Worm (Caenorhabditis elegans): ENCODE data around the gene C24A8.6.
A peak's percentile ranks its signal among the peaks of the same experiment; 100 is the strongest.

Gene C24A8.6

ce11 chrX:4297452-4297851 is 34.8 kb downstream of the C24A8.6 start, which contains the start of gene paf-2:
Gene paf-2, minus strand, starts transcription at chrX:4297741.
- TF ChIP-seq nhr-2 (tag; optimal IDR thresholded peaks at IDR 0.05) = no peak
- TF ChIP-seq sem-2 (GFP tag; optimal IDR thresholded peaks at IDR 0.05) = no peak
- TF ChIP-seq unc-39 (tag; optimal IDR thresholded peaks at IDR 0.05) = no peak
- no peak for TF ChIP-seq sptf-1 (tag; optimal IDR thresholded peaks at IDR 0.05)
- no peak for TF ChIP-seq ceh-83 (GFP tag; optimal IDR thresholded peaks at IDR 0.05)
- no peak for TF ChIP-seq snpc-4 (tag; optimal IDR thresholded peaks at IDR 0.05)
- TF ChIP-seq bed-3 (GFP tag; optimal IDR thresholded peaks at IDR 0.05) = no peak
- no peak for TF ChIP-seq nhr-76 (tag; optimal IDR thresholded peaks at IDR 0.05)
- TF ChIP-seq ceh-43 (GFP tag; optimal IDR thresholded peaks at IDR 0.05) = no peak
- no peak for TF ChIP-seq ceh-39 (tag; optimal IDR thresholded peaks at IDR 0.05)
- TF ChIP-seq unc-62 (GFP tag; optimal IDR thresholded peaks at IDR 0.05) = no peak
- no peak for TF ChIP-seq ham-2 (GFP tag; optimal IDR thresholded peaks at IDR 0.05)
- TF ChIP-seq mls-2 (tag; optimal IDR thresholded peaks at IDR 0.05) = no peak
- TF ChIP-seq lin-13 (tag; optimal IDR thresholded peaks at IDR 0.05) = no peak
- no peak for TF ChIP-seq M03D4.4 (tag; optimal IDR thresholded peaks at IDR 0.05)
- TF ChIP-seq hlh-1 (tag; optimal IDR thresholded peaks at IDR 0.05) = no peak
- no peak for TF ChIP-seq drap-1 (GFP tag; optimal IDR thresholded peaks at IDR 0.05)
- TF ChIP-seq tbx-8 (GFP tag; optimal IDR thresholded peaks at IDR 0.05) = no peak
- TF ChIP-seq unc-120 (tag; optimal IDR thresholded peaks at IDR 0.05; ENCODE audit: poor library complexity, severe bottlenecking) = no peak
- no peak for TF ChIP-seq mep-1 (tag; optimal IDR thresholded peaks at IDR 0.05)

- TF ChIP-seq pha-4 (tag; optimal IDR thresholded peaks at IDR 0.05) (no peak), M03D4.4 (tag; optimal IDR thresholded peaks at IDR 0.05) (no peak), blmp-1 (tag; optimal IDR thresholded peaks at IDR 0.05) (no peak), nhr-237 (tag; optimal IDR thresholded peaks at IDR 0.05) (no peak), sem-2 (GFP tag; optimal IDR thresholded peaks at IDR 0.05) (no peak), hlh-1 (tag; optimal IDR thresholded peaks at IDR 0.05) (no peak), nhr-12 (tag; optimal IDR thresholded peaks at IDR 0.05) (no peak), mab-5 (tag; optimal IDR thresholded peaks at IDR 0.05) (no peak)
These were observed 36.3 kb downstream of the C24A8.6 start for ce11 chrX:4295917-4296316.

- TF ChIP-seq hlh-1 (tag; optimal IDR thresholded peaks at IDR 0.05) = peak; percentile 63
- TF ChIP-seq cnd-1 (tag; optimal IDR thresholded peaks at IDR 0.05) = no peak
- TF ChIP-seq ceh-83 (GFP tag; optimal IDR thresholded peaks at IDR 0.05) = peak; percentile 37
These were observed 37.2 kb downstream of the C24A8.6 start for ce11 chrX:4294957-4295356.

ce11 chrX:4289805-4290204 is 42.4 kb downstream of the C24A8.6 start:
- TF ChIP-seq zip-8 (tag; optimal IDR thresholded peaks at IDR 0.05) (no peak), elt-3 (tag; optimal IDR thresholded peaks at IDR 0.05) (no peak), lin-32 (GFP tag; optimal IDR thresholded peaks at IDR 0.05) (no peak), ceh-83 (GFP tag; optimal IDR thresholded peaks at IDR 0.05) (no peak), elt-1 (tag; optimal IDR thresholded peaks at IDR 0.05; ENCODE audit: borderline replicate concordance, insufficient read depth) (no peak)

- TF ChIP-seq ham-2 (GFP tag; optimal IDR thresholded peaks at IDR 0.05) (no peak), nhr-28 (tag; optimal IDR thresholded peaks at IDR 0.05) (no peak), ces-1 (GFP tag; optimal IDR thresholded peaks at IDR 0.05) (peak; percentile 34)
These were observed 46.5 kb downstream of the C24A8.6 start, which contains the start of gene cka-2 for ce11 chrX:4285669-4286174. Gene cka-2, plus strand, starts transcription at chrX:4286124.

- TF ChIP-seq cnd-1 (tag; optimal IDR thresholded peaks at IDR 0.05) = no peak
- TF ChIP-seq ceh-43 (GFP tag; optimal IDR thresholded peaks at IDR 0.05) = no peak
- TF ChIP-seq nhr-28 (tag; optimal IDR thresholded peaks at IDR 0.05) = no peak
- no peak for TF ChIP-seq elt-1 (tag; optimal IDR thresholded peaks at IDR 0.05; ENCODE audit: borderline replicate concordance, insufficient read depth)
- TF ChIP-seq nhr-237 (tag; optimal IDR thresholded peaks at IDR 0.05) = no peak
- TF ChIP-seq zip-8 (tag; optimal IDR thresholded peaks at IDR 0.05) = no peak
- no peak for TF ChIP-seq unc-62 (GFP tag; optimal IDR thresholded peaks at IDR 0.05)
- no peak for TF ChIP-seq unc-120 (tag; optimal IDR thresholded peaks at IDR 0.05; ENCODE audit: poor library complexity, severe bottlenecking)
- no peak for TF ChIP-seq lin-13 (tag; optimal IDR thresholded peaks at IDR 0.05)
- no peak for TF ChIP-seq mls-2 (tag; optimal IDR thresholded peaks at IDR 0.05)
- no peak for TF ChIP-seq lin-32 (GFP tag; optimal IDR thresholded peaks at IDR 0.05)
- TF ChIP-seq ces-1 (GFP tag; optimal IDR thresholded peaks at IDR 0.05) = no peak
- TF ChIP-seq unc-39 (tag; optimal IDR thresholded peaks at IDR 0.05) = no peak
- no peak for TF ChIP-seq ham-2 (GFP tag; optimal IDR thresholded peaks at IDR 0.05)
- no peak for TF ChIP-seq nhr-2 (tag; optimal IDR thresholded peaks at IDR 0.05)
- no peak for TF ChIP-seq tbx-8 (GFP tag; optimal IDR thresholded peaks at IDR 0.05)
- no peak for TF ChIP-seq pha-4 (tag; optimal IDR thresholded peaks at IDR 0.05)
- no peak for TF ChIP-seq mep-1 (tag; optimal IDR thresholded peaks at IDR 0.05)
These were observed 47.7 kb downstream of the C24A8.6 start for ce11 chrX:4284470-4284869.
